Worm (Caenorhabditis elegans) whole organism, young adult: Measurements from ENCODE around the gene F42A9.9.

ENCODE experiments used
- B0336.3 ChIP-seq: fragments of 200-800 bp; sonication (Bioruptor generic); IDR thresholded peaks from 2 replicates; pipeline ENCODE4 v1.3.6; 2022; ENCODE audit warnings: missing genetic modification characterization, missing compliant biosample characterization
- F22D6.2 ChIP-seq: sonication (generic microtip); optimal IDR thresholded peaks from 2 replicates; lab custom pipeline; 2016; ENCODE audit warnings: mild to moderate bottlenecking, missing genetic modification characterization, missing compliant biosample characterization
- F33H1.4 ChIP-seq: fragments of 200-800 bp; sonication (Bioruptor generic); IDR thresholded peaks from 2 replicates; pipeline ENCODE4 v1.3.6; 2022; ENCODE audit warnings: missing genetic modification reagents, missing genetic modification characterization, missing compliant biosample characterization
- madf-8 ChIP-seq: fragments of 200-800 bp; sonication (Bioruptor generic); conservative IDR thresholded peaks from 2 replicates; pipeline ENCODE4 v1.3.6; 2022; ENCODE audit warnings: missing genetic modification reagents, missing genetic modification characterization, missing compliant biosample characterization
- nhr-90 ChIP-seq: sonication (generic microtip); optimal IDR thresholded peaks from 2 replicates; lab custom pipeline; 2016; ENCODE audit warnings: missing genotype, mild to moderate bottlenecking, missing genetic modification characterization, missing compliant biosample characterization
- pbrm-1 ChIP-seq: fragments of 200-800 bp; sonication (Bioruptor generic); IDR thresholded peaks from 2 replicates; pipeline ENCODE4 v1.3.6; 2022; ENCODE audit warnings: missing genetic modification reagents, missing genetic modification characterization, missing compliant biosample characterization
- pha-4 ChIP-seq: fragments of 150-350 bp; sonication (generic microtip); optimal IDR thresholded peaks from 2 replicates; lab custom pipeline; 2014; ENCODE audit warnings: missing biosample characterization, missing genetic modification reagents, missing genetic modification characterization
- sdz-38 ChIP-seq: sonication (generic microtip); optimal IDR thresholded peaks from 2 replicates; lab custom pipeline; 2016; ENCODE audit warnings: missing genotype, missing genetic modification characterization, missing compliant biosample characterization
- snpc-1.1 ChIP-seq: sonication (generic microtip); optimal IDR thresholded peaks from 2 replicates; lab custom pipeline; 2017; ENCODE audit warnings: missing genetic modification characterization, mild to moderate bottlenecking, missing compliant biosample characterization, antibody characterized with exemption, moderate library complexity, missing genotype, missing genetic modification reagents; ENCODE audit not compliant: insufficient read depth
- xnd-1 ChIP-seq: sonication (generic microtip); optimal IDR thresholded peaks from 2 replicates; lab custom pipeline; 2016; ENCODE audit warnings: missing genotype, missing genetic modification reagents, missing genetic modification characterization, missing compliant biosample characterization
- ztf-28 ChIP-seq: fragments of 200-800 bp; sonication (Bioruptor generic); IDR thresholded peaks from 2 replicates; pipeline ENCODE4 v1.3.6; 2022; ENCODE audit warnings: missing genetic modification reagents, missing genetic modification characterization, missing compliant biosample characterization

ce11 chrIV:8686966-8687365 lies 48.3 kb upstream of the F42A9.9 start:
- TF ChIP-seq B0336.3 (GFP tag; lab: Robert Waterston, UW) = no peak
- TF ChIP-seq madf-8 (GFP tag; lab: Robert Waterston, UW) = no peak
- TF ChIP-seq F22D6.2 = no peak
- no peak for TF ChIP-seq sdz-38
- TF ChIP-seq xnd-1 = no peak
- no peak for TF ChIP-seq F33H1.4 (GFP tag; lab: Robert Waterston, UW)
- TF ChIP-seq snpc-1.1 = no peak
- TF ChIP-seq pha-4 (tag; lab: Kevin White, UChicago) = no peak
- no peak for TF ChIP-seq nhr-90 (tag; lab: Kevin White, UChicago)
- TF ChIP-seq ztf-28 = no peak
- no peak for TF ChIP-seq pbrm-1
